Worm (Caenorhabditis elegans): ENCODE results near the gene F38B6.3.
A peak's percentile ranks its signal among the peaks of the same experiment; 100 is the strongest.

F38B6.3 gene

ce11 chrX:6744537-6744936 is 51.1 kb downstream of the F38B6.3 start:
- TF ChIP-seq nhr-77 (tag; optimal IDR thresholded peaks at IDR 0.05), result no peak
- TF ChIP-seq ama-1 (optimal IDR thresholded peaks at IDR 0.05), result no peak
- TF ChIP-seq crh-2 (tag; optimal IDR thresholded peaks at IDR 0.05), result peak; percentile 48
- no peak for TF ChIP-seq aly-2 (tag; optimal IDR thresholded peaks at IDR 0.05)
- TF ChIP-seq ceh-16 (tag; optimal IDR thresholded peaks at IDR 0.05), result no peak
- no peak for TF ChIP-seq alr-1 (tag; optimal IDR thresholded peaks at IDR 0.05)
- TF ChIP-seq dmd-4 (tag; optimal IDR thresholded peaks at IDR 0.05), result no peak
- TF ChIP-seq nhr-11 (tag; optimal IDR thresholded peaks at IDR 0.05), result no peak
- TF ChIP-seq skn-1 (tag; optimal IDR thresholded peaks at IDR 0.05), result peak; percentile 28
- TF ChIP-seq sma-3 (GFP tag; optimal IDR thresholded peaks at IDR 0.05), result peak; percentile 19
- no peak for TF ChIP-seq ztf-11 (tag; optimal IDR thresholded peaks at IDR 0.05)
- no peak for TF ChIP-seq C34F6.9 (tag; optimal IDR thresholded peaks at IDR 0.05)
- TF ChIP-seq fos-1 (tag; optimal IDR thresholded peaks at IDR 0.05), result peak; percentile 95
- no peak for TF ChIP-seq unc-39 (tag; optimal IDR thresholded peaks at IDR 0.05)
- TF ChIP-seq ztf-4 (tag; optimal IDR thresholded peaks at IDR 0.05), result no peak
- TF ChIP-seq ztf-1 (GFP tag; conservative IDR thresholded peaks at IDR 0.05), result no peak
- no peak for TF ChIP-seq peb-1 (tag; optimal IDR thresholded peaks at IDR 0.05)
- TF ChIP-seq mbf-1 (tag; optimal IDR thresholded peaks at IDR 0.05), result no peak
- TF ChIP-seq nhr-6 (tag; optimal IDR thresholded peaks at IDR 0.05), result no peak
- TF ChIP-seq lin-11 (tag; optimal IDR thresholded peaks at IDR 0.05), result no peak
- TF ChIP-seq lsy-2 (tag; optimal IDR thresholded peaks at IDR 0.05), result no peak
- no peak for TF ChIP-seq nhr-10 (tag; optimal IDR thresholded peaks at IDR 0.05)
- peak; percentile 25 for TF ChIP-seq nhr-21 (tag; optimal IDR thresholded peaks at IDR 0.05)
- TF ChIP-seq nhr-23 (tag; optimal IDR thresholded peaks at IDR 0.05), result no peak
- no peak for TF ChIP-seq elt-1 (tag; optimal IDR thresholded peaks at IDR 0.05)
- no peak for TF ChIP-seq nhr-12 (tag; optimal IDR thresholded peaks at IDR 0.05)
- TF ChIP-seq Y55F3AM.14 (GFP tag; optimal IDR thresholded peaks at IDR 0.05), result no peak
- no peak for TF ChIP-seq nhr-25 (tag; optimal IDR thresholded peaks at IDR 0.05)
- TF ChIP-seq R02D3.7 (tag; optimal IDR thresholded peaks at IDR 0.05), result no peak
- TF ChIP-seq blmp-1 (tag; optimal IDR thresholded peaks at IDR 0.05; ENCODE audit: insufficient read depth), result peak; percentile 11
- no peak for TF ChIP-seq unc-62 (GFP tag; optimal IDR thresholded peaks at IDR 0.05)
- TF ChIP-seq lin-39 (tag; optimal IDR thresholded peaks at IDR 0.05), result no peak
- TF ChIP-seq mdl-1 (tag; optimal IDR thresholded peaks at IDR 0.05), result peak; percentile 78 to 95
- TF ChIP-seq nhr-129 (tag; optimal IDR thresholded peaks at IDR 0.05), result no peak
- TF ChIP-seq gmeb-1 (tag; optimal IDR thresholded peaks at IDR 0.05), result peak; percentile 65
- no peak for TF ChIP-seq mab-5 (tag; optimal IDR thresholded peaks at IDR 0.05)
- TF ChIP-seq sem-4 (tag; optimal IDR thresholded peaks at IDR 0.05), result no peak
- TF ChIP-seq F13H6.1 (tag; optimal IDR thresholded peaks at IDR 0.05), result no peak
- TF ChIP-seq zag-1 (tag; optimal IDR thresholded peaks at IDR 0.05), result no peak
- no peak for TF ChIP-seq elt-3 (tag; optimal IDR thresholded peaks at IDR 0.05)
- TF ChIP-seq lin-13 (GFP tag; optimal IDR thresholded peaks at IDR 0.05), result no peak
- TF ChIP-seq ceh-82 (tag; optimal IDR thresholded peaks at IDR 0.05), result no peak
- no peak for TF ChIP-seq ZK546.5 (tag; optimal IDR thresholded peaks at IDR 0.05)
- no peak for TF ChIP-seq snpc-4 (tag; optimal IDR thresholded peaks at IDR 0.05)
- TF ChIP-seq sma-9 (GFP tag; optimal IDR thresholded peaks at IDR 0.05), result peak; percentile 95
- no peak for TF ChIP-seq sma-9 (tag; optimal IDR thresholded peaks at IDR 0.05)
- peak; percentile 33 for TF ChIP-seq egl-27 (tag; optimal IDR thresholded peaks at IDR 0.05)
- TF ChIP-seq nhr-237 (tag; optimal IDR thresholded peaks at IDR 0.05), result no peak
- TF ChIP-seq unc-55 (GFP tag; optimal IDR thresholded peaks at IDR 0.05), result no peak

DNA sequence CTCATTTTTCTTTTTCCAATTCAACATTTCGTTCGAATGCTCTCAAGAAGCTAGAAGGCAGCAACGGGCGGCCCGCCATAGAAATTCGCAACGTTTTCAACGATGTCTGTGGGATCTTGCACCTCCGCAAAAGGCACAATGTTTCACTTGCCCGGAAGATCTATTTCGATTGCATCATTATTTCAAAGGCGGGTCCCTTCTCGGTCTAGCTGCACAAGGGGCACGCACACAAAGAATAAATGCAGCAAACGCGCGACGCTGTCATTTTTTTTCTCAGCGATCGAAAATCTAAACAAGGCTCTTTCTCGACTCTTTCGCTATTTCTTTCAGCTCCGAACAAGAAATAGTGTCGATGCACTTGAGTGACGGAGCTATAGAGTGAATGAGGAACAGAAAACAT is 51.5 kb downstream of the F38B6.3 start:
- TF ChIP-seq aly-2 (tag; optimal IDR thresholded peaks at IDR 0.05) (no peak), nhr-129 (tag; optimal IDR thresholded peaks at IDR 0.05) (peak; percentile 80), sma-9 (GFP tag; optimal IDR thresholded peaks at IDR 0.05) (peak; percentile 54), sma-9 (tag; optimal IDR thresholded peaks at IDR 0.05) (no peak), unc-55 (GFP tag; optimal IDR thresholded peaks at IDR 0.05) (no peak), lsy-2 (tag; optimal IDR thresholded peaks at IDR 0.05) (peak in 1 of 2 experiments; percentile 6), Y55F3AM.14 (GFP tag; optimal IDR thresholded peaks at IDR 0.05) (no peak), zag-1 (tag; optimal IDR thresholded peaks at IDR 0.05) (peak; percentile 68), mdl-1 (tag; optimal IDR thresholded peaks at IDR 0.05) (peak; percentile 84 to 90), nhr-12 (tag; optimal IDR thresholded peaks at IDR 0.05) (no peak), unc-39 (tag; optimal IDR thresholded peaks at IDR 0.05) (no peak), nhr-11 (tag; optimal IDR thresholded peaks at IDR 0.05) (no peak)
